Worm (Caenorhabditis elegans): ENCODE measurements around the gene W09D6.5.

The W09D6.5 gene

ce11 chrIII:11119176-11119853 lies 31.0 kb downstream of the W09D6.5 start, which contains the start of the genes sup-35 and Y48A6C.4 (continued):
- no peak for TF ChIP-seq egl-27 (tag; optimal IDR thresholded peaks at IDR 0.05)
- TF ChIP-seq nhr-76 (tag; optimal IDR thresholded peaks at IDR 0.05): no peak
- 0 out of 2 replicates have a peak, but pooled peaks have one; percentile 5 for TF ChIP-seq dmd-9 (GFP tag; IDR thresholded peaks at IDR 0.05)
- TF ChIP-seq spr-1 (tag; optimal IDR thresholded peaks at IDR 0.05): peak; percentile 21
- peak; percentile 79 for TF ChIP-seq T20F7.1 (GFP tag; optimal IDR thresholded peaks at IDR 0.05)
- no peak for TF ChIP-seq daf-12 (tag; optimal IDR thresholded peaks at IDR 0.05)
- peak; percentile 27 for TF ChIP-seq nhr-28 (tag; optimal IDR thresholded peaks at IDR 0.05)
- TF ChIP-seq ztf-11 (tag; optimal IDR thresholded peaks at IDR 0.05): no peak
- TF ChIP-seq F44E2.7 (GFP tag; IDR thresholded peaks at IDR 0.05): no peak
- no peak for TF ChIP-seq egl-43 (GFP tag; IDR thresholded peaks at IDR 0.05)
- peak; percentile 78 for TF ChIP-seq mep-1 (tag; optimal IDR thresholded peaks at IDR 0.05)
- TF ChIP-seq lim-7 (GFP tag; IDR thresholded peaks at IDR 0.05): no peak
- no peak for TF ChIP-seq saeg-2 (GFP tag; IDR thresholded peaks at IDR 0.05)
- TF ChIP-seq Y48G9A.11 (GFP tag; IDR thresholded peaks at IDR 0.05): no peak
- no peak for TF ChIP-seq nhr-41 (GFP tag; IDR thresholded peaks at IDR 0.05)
- no peak for TF ChIP-seq pqm-1 (tag; optimal IDR thresholded peaks at IDR 0.05)
- no peak for TF ChIP-seq mdl-1 (tag; optimal IDR thresholded peaks at IDR 0.05)
- TF ChIP-seq ceh-62 (tag; optimal IDR thresholded peaks at IDR 0.05): no peak
- TF ChIP-seq jun-1 (tag; optimal IDR thresholded peaks at IDR 0.05): no peak
- TF ChIP-seq vab-7 (GFP tag; IDR thresholded peaks at IDR 0.05): 0 out of 2 replicates have a peak, but pooled peaks have one; percentile 40
- TF ChIP-seq dve-1 (tag; optimal IDR thresholded peaks at IDR 0.05; ENCODE audit: insufficient read depth): peak; percentile 66
- no peak for TF ChIP-seq skn-1 (tag; optimal IDR thresholded peaks at IDR 0.05)
- TF ChIP-seq lir-3 (tag; optimal IDR thresholded peaks at IDR 0.05): peak; percentile 8
- TF ChIP-seq ZK337.2 (GFP tag; IDR thresholded peaks at IDR 0.05): no peak
- peak in 1 of 2 experiments; percentile 87 for TF ChIP-seq lsy-2 (tag; optimal IDR thresholded peaks at IDR 0.05)
- no peak for TF ChIP-seq madf-5 (GFP tag; IDR thresholded peaks at IDR 0.05)
- no peak for TF ChIP-seq Y75B8A.6 (GFP tag; IDR thresholded peaks at IDR 0.05)
- TF ChIP-seq daf-16 (GFP tag; optimal IDR thresholded peaks at IDR 0.05): peak in 1 of 2 experiments; percentile 14
- TF ChIP-seq daf-16 (tag; optimal IDR thresholded peaks at IDR 0.05): peak; percentile 21
- peak; percentile 67 for TF ChIP-seq ztf-7 (tag; optimal IDR thresholded peaks at IDR 0.05)
- TF ChIP-seq ceh-32 (tag; optimal IDR thresholded peaks at IDR 0.05; ENCODE audit: poor library complexity): no peak
- no peak for TF ChIP-seq duxl-1 (tag; optimal IDR thresholded peaks at IDR 0.05; ENCODE audit: poor library complexity)
- TF ChIP-seq F37D6.2 (tag; optimal IDR thresholded peaks at IDR 0.05): peak; percentile 39
- TF ChIP-seq hmg-1.1 (GFP tag; IDR thresholded peaks at IDR 0.05): 0 out of 2 replicates have a peak, but pooled peaks have one; percentile 42
- peak; percentile 48 for TF ChIP-seq aha-1 (tag)
- no peak for TF ChIP-seq pha-4 (GFP tag; IDR thresholded peaks at IDR 0.05)
- TF ChIP-seq pha-4 (tag; optimal IDR thresholded peaks at IDR 0.05): no peak
- TF ChIP-seq set-16 (GFP tag; IDR thresholded peaks at IDR 0.05): no peak
- TF ChIP-seq F26F4.8 (GFP tag; conservative IDR thresholded peaks at IDR 0.05): no peak
- TF ChIP-seq mxl-2 (GFP tag; conservative IDR thresholded peaks at IDR 0.05): no peak
- no peak for TF ChIP-seq unc-39 (tag; optimal IDR thresholded peaks at IDR 0.05)
- TF ChIP-seq rbr-2 (tag; optimal IDR thresholded peaks at IDR 0.05): peak; percentile 78
- no peak for TF ChIP-seq ceh-20 (GFP tag; IDR thresholded peaks at IDR 0.05)
- peak; percentile 50 for TF ChIP-seq nhr-102 (tag; optimal IDR thresholded peaks at IDR 0.05)
- TF ChIP-seq tra-1 (GFP tag; IDR thresholded peaks at IDR 0.05): no peak
- no peak for TF ChIP-seq ZK546.5 (tag; optimal IDR thresholded peaks at IDR 0.05)
- no peak for TF ChIP-seq F49E8.2 (tag; optimal IDR thresholded peaks at IDR 0.05; ENCODE audit: borderline replicate concordance)
- peak; percentile 37 for TF ChIP-seq fkh-10 (GFP tag; optimal IDR thresholded peaks at IDR 0.05)

Data from whole organism, L4 larva.